Worm (Caenorhabditis elegans) whole organism, L3 larva: Measurements from ENCODE around the gene nhr-229.

Experiments
- egl-27 ChIP-seq: sonication (generic microtip); optimal IDR thresholded peaks from 4 replicates; lab custom pipeline; 2017; ENCODE audit warnings: missing biosample characterization, missing genetic modification reagents, missing genetic modification characterization
- hmg-11 ChIP-seq: sonication (generic microtip); optimal IDR thresholded peaks from 2 replicates; lab custom pipeline; 2016; ENCODE audit warnings: missing genetic modification characterization, missing compliant biosample characterization
- jun-1 ChIP-seq: fragments of 150-350 bp; optimal IDR thresholded peaks from 2 replicates; lab custom pipeline; 2014; ENCODE audit warnings: missing biosample characterization, missing genetic modification reagents, missing genetic modification characterization
- lsy-12 ChIP-seq: sonication (generic microtip); optimal IDR thresholded peaks from 2 replicates; lab custom pipeline; 2016; ENCODE audit warnings: mild to moderate bottlenecking, missing genetic modification characterization, missing compliant biosample characterization
- nhr-237 ChIP-seq: fragments of 150-350 bp; optimal IDR thresholded peaks from 2 replicates; lab custom pipeline; 2014; ENCODE audit warnings: missing biosample characterization, missing genetic modification characterization
- snpc-4 ChIP-seq: fragments of 150-350 bp; optimal IDR thresholded peaks from 2 replicates; lab custom pipeline; 2014; ENCODE audit warnings: missing biosample characterization, missing genetic modification characterization
- tbx-2 ChIP-seq: sonication (generic microtip); optimal IDR thresholded peaks from 2 replicates; lab custom pipeline; 2016; ENCODE audit warnings: mild to moderate bottlenecking, missing genetic modification characterization, missing compliant biosample characterization

- TF ChIP-seq hmg-11 (tag; lab: Kevin White, UChicago) = no peak
- no peak for TF ChIP-seq egl-27 (tag; lab: Kevin White, UChicago)
- no peak for TF ChIP-seq tbx-2
- no peak for TF ChIP-seq snpc-4 (tag; lab: Kevin White, UChicago)
- TF ChIP-seq lsy-12 = no peak
- TF ChIP-seq jun-1 (tag; lab: Kevin White, UChicago) = no peak
- no peak for TF ChIP-seq nhr-237 (tag; lab: Kevin White, UChicago)
Measured at ce11 chrIV:17045691-17046090, 15.3 kb upstream of the nhr-229 start, which contains the start of gene clec-195.
